Worm (Caenorhabditis elegans) whole organism, L2 larva: Measurements from ENCODE around the gene gst-34.

ENCODE experiments used
- aly-2 ChIP-seq: fragments of 150-350 bp; optimal IDR thresholded peaks from 2 replicates; lab custom pipeline; 2014; ENCODE audit warnings: missing biosample characterization, missing genetic modification characterization
- egl-27 ChIP-seq: sonication (generic microtip); optimal IDR thresholded peaks from 3 replicates; lab custom pipeline; 2017; ENCODE audit warnings: missing biosample characterization, missing genetic modification reagents, missing genetic modification characterization
- nhr-237 ChIP-seq: fragments of 150-350 bp; optimal IDR thresholded peaks from 2 replicates; lab custom pipeline; 2014; ENCODE audit warnings: missing biosample characterization, missing genetic modification characterization
- snpc-4 ChIP-seq: fragments of 150-350 bp; optimal IDR thresholded peaks from 2 replicates; lab custom pipeline; 2014; ENCODE audit warnings: missing biosample characterization, missing genetic modification characterization
- ztf-4 ChIP-seq: fragments of 150-350 bp; optimal IDR thresholded peaks from 2 replicates; lab custom pipeline; 2014; ENCODE audit warnings: missing biosample characterization, missing genetic modification characterization

DNA sequence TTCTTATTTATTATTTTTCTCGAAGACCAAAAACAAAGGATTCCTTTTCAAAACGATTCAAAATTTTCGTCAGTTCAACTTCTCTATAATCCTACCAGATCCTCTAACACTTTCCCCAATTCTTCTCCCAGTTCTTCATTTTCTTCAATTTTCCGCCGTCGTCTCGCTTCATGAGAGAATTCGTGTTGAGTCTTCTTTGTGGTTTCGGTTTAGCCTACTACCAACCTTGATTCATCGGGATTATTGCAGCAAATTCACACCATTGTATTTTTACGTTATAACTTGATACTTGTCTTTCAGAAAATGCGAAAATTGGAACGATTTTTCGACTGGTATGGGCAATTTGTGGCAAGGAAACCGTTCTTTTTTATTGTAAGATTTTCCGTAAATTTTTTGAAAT lies 25.2 kb downstream of the gst-34 start, which contains the start of gene ptr-20:
- TF ChIP-seq egl-27 (tag; lab: Kevin White, UChicago): no peak
- no peak for TF ChIP-seq nhr-237 (tag; lab: Kevin White, UChicago)
- TF ChIP-seq snpc-4 (tag; lab: Kevin White, UChicago): no peak
- TF ChIP-seq aly-2 (tag; lab: Kevin White, UChicago): no peak
- TF ChIP-seq ztf-4 (tag; lab: Kevin White, UChicago): no peak
